Worm (Caenorhabditis elegans) whole organism, L4 larva: ENCODE measurements around the gene K12H6.7.

Experiments used
- R02D3.7 ChIP-seq: fragments of 150-350 bp; sonication (generic microtip); optimal IDR thresholded peaks from 3 replicates; lab custom pipeline; 2014; ENCODE audit warnings: missing biosample characterization, missing genetic modification characterization
- ctbp-1 ChIP-seq: fragments of 200-800 bp; sonication (Bioruptor generic); IDR thresholded peaks from 2 replicates; pipeline ENCODE4 v1.3.6; 2022; ENCODE audit warnings: missing genetic modification reagents, missing genetic modification characterization, missing compliant biosample characterization
- lim-7 ChIP-seq: fragments of 200-800 bp; sonication (Bioruptor generic); IDR thresholded peaks from 2 replicates; pipeline ENCODE4 v1.3.6; 2022; ENCODE audit warnings: missing genetic modification characterization, missing compliant biosample characterization
- nhr-11 ChIP-seq: fragments of 150-350 bp; optimal IDR thresholded peaks from 2 replicates; lab custom pipeline; 2014; ENCODE audit warnings: missing biosample characterization, missing genetic modification characterization
- nhr-28 ChIP-seq: fragments of 150-350 bp; optimal IDR thresholded peaks from 2 replicates; lab custom pipeline; 2014; ENCODE audit warnings: missing biosample characterization, missing genetic modification characterization

DNA sequence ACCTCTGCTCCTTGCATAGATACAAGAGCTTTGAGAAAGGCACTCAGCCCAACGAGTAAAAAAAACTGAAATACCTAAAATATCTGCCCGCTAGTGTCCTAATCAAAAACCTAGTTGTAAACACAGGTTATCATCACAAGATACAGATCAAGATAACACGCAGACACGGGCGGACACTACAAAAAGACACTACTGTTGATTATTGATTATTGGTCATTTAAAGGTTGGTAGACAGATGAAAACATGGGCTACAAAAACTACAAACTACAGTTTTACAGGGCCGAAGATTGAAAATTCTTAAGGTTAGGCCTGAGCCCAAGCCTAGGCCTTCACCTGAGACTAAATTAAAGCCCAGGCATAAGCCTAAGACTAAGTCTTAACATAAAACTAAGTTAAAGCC lies 22.1 kb upstream of the K12H6.7 start:
- TF ChIP-seq nhr-11 (tag; lab: Kevin White, UChicago) (no peak), lim-7 (no peak), ctbp-1 (GFP tag; lab: Robert Waterston, UW) (no peak), R02D3.7 (tag; lab: Kevin White, UChicago) (no peak), nhr-28 (peak; percentile 57)
